Fruit fly (Drosophila melanogaster): ENCODE data around the gene Sgt.

Gene Sgt

dm6 chr2L:17477710-17478109 lies 6.3 kb downstream of the Sgt start, which contains the start of gene cass (continued):
- TF ChIP-seq cato (GFP tag; optimal IDR thresholded peaks at IDR 0.05; ENCODE audit: borderline replicate concordance) (no peak), CG10267 (tag; optimal IDR thresholded peaks at IDR 0.05) (peak; percentile 62), exex (tag; optimal IDR thresholded peaks at IDR 0.05) (no peak), CG13424 (tag; optimal IDR thresholded peaks at IDR 0.05) (no peak), aop (GFP tag; IDR thresholded peaks at IDR 0.05) (no peak), Blimp-1 (GFP tag; optimal IDR thresholded peaks at IDR 0.05) (no peak), CG12104 (GFP tag; optimal IDR thresholded peaks at IDR 0.05) (no peak), CG12659 (GFP tag; optimal IDR thresholded peaks at IDR 0.05) (peak; percentile 22), unc-4 (GFP tag; IDR thresholded peaks at IDR 0.05; ENCODE audit: partially characterized antibody) (peak; percentile 93), CG2678 (tag; optimal IDR thresholded peaks at IDR 0.05) (no peak), CG15269 (tag; optimal IDR thresholded peaks at IDR 0.05) (peak; percentile 23), Lhr (GFP tag; optimal IDR thresholded peaks at IDR 0.05) (peak; percentile 36), esg (GFP tag; conservative IDR thresholded peaks at IDR 0.05) (no peak), dpn (GFP tag; optimal IDR thresholded peaks at IDR 0.05) (no peak), CG2199 (GFP tag; IDR thresholded peaks at IDR 0.05) (peak; percentile 29; the same call in 1 of the 3 replicates), fd3F (GFP tag; optimal IDR thresholded peaks at IDR 0.05) (no peak), Tbp (GFP tag; optimal IDR thresholded peaks at IDR 0.05) (no peak), lilli (GFP tag; optimal IDR thresholded peaks at IDR 0.05) (no peak), Elba2 (GFP tag; optimal IDR thresholded peaks at IDR 0.05) (peak; percentile 17), sd (tag; optimal IDR thresholded peaks at IDR 0.05) (peak; percentile 74), Rfx (GFP tag; IDR thresholded peaks at IDR 0.05) (no peak), danr (GFP tag; IDR thresholded peaks at IDR 0.05) (no peak), pfk (GFP tag; optimal IDR thresholded peaks at IDR 0.05) (no peak), gro (GFP tag; optimal IDR thresholded peaks at IDR 0.05) (peak; percentile 15), Ets97D (GFP tag; optimal IDR thresholded peaks at IDR 0.05) (peak; percentile 59), lab (GFP tag; optimal IDR thresholded peaks at IDR 0.05) (no peak), ind (GFP tag; optimal IDR thresholded peaks at IDR 0.05) (no peak), nerfin-1 (tag; optimal IDR thresholded peaks at IDR 0.05) (peak; percentile 45), jigr1 (GFP tag; IDR thresholded peaks at IDR 0.05) (no peak), CG4730 (GFP tag; IDR thresholded peaks at IDR 0.05) (no peak), gsb (GFP tag; IDR thresholded peaks at IDR 0.05) (no peak), Camta (GFP tag; optimal IDR thresholded peaks at IDR 0.05) (no peak), CG42726 (GFP tag; IDR thresholded peaks at IDR 0.05; ENCODE audit: partially characterized antibody) (peak; percentile 94), HLHmδ (GFP tag; optimal IDR thresholded peaks at IDR 0.05) (no peak), cg (GFP tag; optimal IDR thresholded peaks at IDR 0.05) (no peak), lov (optimal IDR thresholded peaks at IDR 0.05) (no peak), lov (GFP tag; IDR thresholded peaks at IDR 0.05) (no peak), Atf3 (GFP tag; optimal IDR thresholded peaks at IDR 0.05) (no peak), CG13123 (GFP tag; optimal IDR thresholded peaks at IDR 0.05) (no peak), vvl (GFP tag; IDR thresholded peaks at IDR 0.05) (no peak), Ptx1 (GFP tag; IDR thresholded peaks at IDR 0.05) (no peak), repo (GFP tag; optimal IDR thresholded peaks at IDR 0.05) (no peak), Dip2 (GFP tag; IDR thresholded peaks at IDR 0.05) (no peak), pita (GFP tag; optimal IDR thresholded peaks at IDR 0.05) (no peak), peb (GFP tag; IDR thresholded peaks at IDR 0.05) (no peak), sob (GFP tag; IDR thresholded peaks at IDR 0.05) (no peak), ERR (GFP tag; optimal IDR thresholded peaks at IDR 0.05) (no peak), grau (tag; optimal IDR thresholded peaks at IDR 0.05) (peak; percentile 31), Hey (tag; optimal IDR thresholded peaks at IDR 0.05) (no peak), Fer2 (tag; optimal IDR thresholded peaks at IDR 0.05) (no peak), CG17186 (GFP tag; optimal IDR thresholded peaks at IDR 0.05) (peak; percentile 17), ci (GFP tag; IDR thresholded peaks at IDR 0.05) (no peak; the same call in 2 of the 3 replicates)
